Worm (Caenorhabditis elegans): ENCODE measurements around the gene pas-6.

DNA sequence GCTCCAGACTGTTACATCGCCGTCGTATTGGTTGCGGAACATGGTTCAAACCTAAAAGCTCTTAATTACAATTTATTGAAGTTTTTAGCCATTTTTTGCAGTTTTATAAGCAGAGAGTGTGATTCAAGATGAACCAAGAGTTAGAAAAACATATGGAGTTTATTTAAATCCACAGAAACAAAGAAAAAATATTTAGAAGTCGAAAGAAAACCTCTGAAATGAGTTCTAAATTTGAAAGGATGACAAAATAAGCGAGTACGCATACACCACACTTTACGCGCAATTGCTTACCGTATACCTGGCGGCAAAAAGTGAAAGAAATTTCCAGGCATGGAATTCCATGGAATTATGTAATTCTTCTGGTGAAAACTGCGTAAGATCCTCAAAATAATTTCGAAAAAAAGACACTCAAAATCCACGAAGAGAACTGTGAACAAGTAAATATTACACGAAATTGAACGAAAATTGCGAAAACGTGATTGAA, at the start of gene pas-6:
- TF ChIP-seq ets-7 (tag; optimal IDR thresholded peaks at IDR 0.05), result no peak
- no peak for TF ChIP-seq ama-1 (optimal IDR thresholded peaks at IDR 0.05)
- no peak for TF ChIP-seq hnd-1 (tag; optimal IDR thresholded peaks at IDR 0.05)
- TF ChIP-seq tbx-11 (GFP tag; IDR thresholded peaks at IDR 0.05), result no peak
- TF ChIP-seq scrt-1 (GFP tag; IDR thresholded peaks at IDR 0.05), result no peak
- no peak for TF ChIP-seq B0310.2 (tag; optimal IDR thresholded peaks at IDR 0.05)
- no peak for TF ChIP-seq sea-1 (GFP tag; conservative IDR thresholded peaks at IDR 0.05)
- TF ChIP-seq F13C5.2 (tag; optimal IDR thresholded peaks at IDR 0.05), result peak; percentile 24

Measured in whole organism, early embryonic.